Fruit fly (Drosophila melanogaster) whole organism, wandering third instar larva: ENCODE results near the gene CG43739.
A peak's percentile ranks its signal among the peaks of the same experiment; 100 is the strongest.

Source experiments
- CG9705 ChIP-seq: fragments of 200-800 bp; sonication (Bioruptor generic); optimal IDR thresholded peaks from 2 replicates; lab custom pipeline; 2018; ENCODE audit warnings: missing biosample characterization, mild to moderate bottlenecking, missing genetic modification characterization
- Dif ChIP-seq: fragments of 200-275, 200-300 bp; sonication (Bioruptor generic); optimal IDR thresholded peaks from 2 replicates; lab custom pipeline; 2018; ENCODE audit warnings: missing biosample characterization, missing genetic modification characterization; ENCODE audit not compliant: partially characterized antibody
- GATAd ChIP-seq: sonication (Bioruptor generic); optimal IDR thresholded peaks from 2 replicates; lab custom pipeline; 2016; ENCODE audit warnings: missing biosample characterization, missing genetic modification characterization
- Sp1 ChIP-seq: fragments of 200-800 bp; sonication (Bioruptor generic); optimal IDR thresholded peaks from 3 replicates; lab custom pipeline; 2019; ENCODE audit warnings: missing biosample characterization, mild to moderate bottlenecking, missing genetic modification characterization, moderate library complexity
- br ChIP-seq: fragments of 200-800 bp; sonication (Bioruptor generic); optimal IDR thresholded peaks from 2 replicates; lab custom pipeline; 2016; ENCODE audit warnings: missing biosample characterization, missing genetic modification characterization
- foxo ChIP-seq, 2 experiments: fragments of 200-800 bp; sonication (Bioruptor generic); optimal IDR thresholded peaks; 2 replicates in 1 of 2; 3 replicates in 1 of 2; lab custom pipeline; 2016 to 2017; ENCODE audit warnings: missing biosample characterization in 2 of 2, missing genetic modification characterization in 2 of 2
- fru ChIP-seq: fragments of 200-800 bp; sonication (Bioruptor generic); optimal IDR thresholded peaks from 3 replicates; lab custom pipeline; 2016; ENCODE audit warnings: missing biosample characterization, mild to moderate bottlenecking, missing genetic modification characterization
- pan ChIP-seq: fragments of >200 bp; optimal IDR thresholded peaks from 2 replicates; lab custom pipeline; 2017

DNA sequence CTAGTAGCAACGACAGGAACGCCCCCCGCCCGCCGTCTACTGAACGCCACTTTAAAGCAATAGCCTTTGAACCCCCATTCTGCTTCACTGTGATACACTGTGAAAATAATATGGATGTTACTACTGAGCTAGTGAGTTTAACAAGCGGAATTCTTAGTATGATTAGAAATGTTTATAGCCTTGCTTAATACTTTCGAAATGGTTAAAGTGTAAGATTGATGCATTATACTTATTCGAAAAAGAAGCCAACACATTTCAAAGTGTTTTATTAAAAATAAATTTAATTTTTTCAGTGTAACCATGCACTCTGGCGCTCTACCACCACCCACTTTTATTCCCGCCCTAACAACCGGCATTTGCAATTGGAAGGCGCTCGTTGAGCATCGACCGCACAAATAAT, 25.6 kb upstream of the CG43739 start:
- no peak for TF ChIP-seq CG9705 (GFP tag; lab: Kevin White, UChicago)
- no peak for TF ChIP-seq Sp1
- peak in 1 of 2 experiments; percentile 20 for TF ChIP-seq foxo (GFP tag; optimal IDR thresholded peaks at IDR 0.05; lab: Kevin White, UChicago)
- TF ChIP-seq GATAd (GFP tag; lab: Kevin White, UChicago) = no peak
- TF ChIP-seq fru (GFP tag; lab: Kevin White, UChicago) = peak; percentile 19
- TF ChIP-seq Dif (GFP tag; lab: Kevin White, UChicago) = no peak
- no peak for TF ChIP-seq pan (lab: Kevin White, UChicago)
- no peak for TF ChIP-seq br (GFP tag; lab: Kevin White, UChicago)
